Fruit fly (Drosophila melanogaster) whole organism, prepupa: Measurements from ENCODE around the gene LeuRS.

ENCODE experiments used
- Blimp-1 ChIP-seq: fragments of 200-800 bp; sonication (Bioruptor generic); optimal IDR thresholded peaks from 3 replicates; lab custom pipeline; 2017; ENCODE audit warnings: missing biosample characterization, missing genetic modification characterization, mild to moderate bottlenecking, moderate library complexity, missing genetic modification reagents
- CG10631 ChIP-seq: fragments of 200-800 bp; sonication (Bioruptor generic); optimal IDR thresholded peaks from 2 replicates; lab custom pipeline; 2016; ENCODE audit warnings: missing biosample characterization, missing genetic modification characterization
- CG15336 ChIP-seq: fragments of 200-800 bp; sonication (Bioruptor generic); IDR thresholded peaks from 2 replicates; pipeline ENCODE4 v1.3.6; 2022; ENCODE audit warnings: missing biosample characterization, missing genetic modification characterization
- CG16779 ChIP-seq: fragments of 200-800 bp; sonication (Bioruptor generic); optimal IDR thresholded peaks from 3 replicates; lab custom pipeline; 2017; ENCODE audit warnings: missing biosample characterization, mild to moderate bottlenecking, missing genetic modification characterization
- CG3032 ChIP-seq: fragments of 200-800 bp; optimal IDR thresholded peaks from 2 replicates; lab custom pipeline; 2019; ENCODE audit warnings: missing biosample characterization, mild to moderate bottlenecking, missing genetic modification characterization, moderate library complexity
- CG31627 ChIP-seq: fragments of 200-800 bp; sonication (Bioruptor generic); optimal IDR thresholded peaks from 3 replicates; lab custom pipeline; 2016; ENCODE audit warnings: missing biosample characterization, missing genetic modification characterization
- CG32006 ChIP-seq: fragments of 200-800 bp; sonication (Bioruptor generic); optimal IDR thresholded peaks from 3 replicates; lab custom pipeline; 2017; ENCODE audit warnings: missing biosample characterization, mild to moderate bottlenecking, missing genetic modification characterization
- CG34406 ChIP-seq: fragments of 200-800 bp; sonication (Bioruptor generic); optimal IDR thresholded peaks from 3 replicates; lab custom pipeline; 2016; ENCODE audit warnings: missing biosample characterization, missing genetic modification characterization
- CG3919 ChIP-seq: fragments of 200-800 bp; sonication (Bioruptor generic); optimal IDR thresholded peaks from 3 replicates; lab custom pipeline; 2016; ENCODE audit warnings: missing biosample characterization, missing genetic modification characterization
- CG6163 ChIP-seq: fragments of 200-800 bp; sonication (Bioruptor generic); IDR thresholded peaks from 3 replicates; pipeline ENCODE4 v1.3.6; 2022; ENCODE audit warnings: missing biosample characterization, missing genetic modification characterization
- CG6276 ChIP-seq: fragments of 200-800 bp; sonication (Bioruptor generic); optimal IDR thresholded peaks from 2 replicates; lab custom pipeline; 2017; ENCODE audit warnings: missing biosample characterization, mild to moderate bottlenecking, missing genetic modification characterization
- CG6792 ChIP-seq: fragments of 200-800 bp; sonication (Bioruptor generic); optimal IDR thresholded peaks from 3 replicates; lab custom pipeline; 2016; ENCODE audit warnings: missing biosample characterization, missing genetic modification characterization
- CG6808 ChIP-seq: fragments of 200-800 bp; sonication (Bioruptor generic); optimal IDR thresholded peaks from 3 replicates; lab custom pipeline; 2017; ENCODE audit warnings: missing biosample characterization, missing genetic modification characterization, mild to moderate bottlenecking, moderate library complexity, missing genetic modification reagents
- CG8119 ChIP-seq: fragments of 200-800 bp; sonication (Bioruptor generic); IDR thresholded peaks from 3 replicates; pipeline ENCODE4 v1.3.6; 2022; ENCODE audit warnings: missing biosample characterization, missing genetic modification characterization
- CG8319 ChIP-seq: fragments of 200-800 bp; sonication (Bioruptor generic); optimal IDR thresholded peaks from 3 replicates; lab custom pipeline; 2016; ENCODE audit warnings: missing biosample characterization, missing genetic modification characterization
- CG8632 ChIP-seq: fragments of 200-800 bp; sonication (Bioruptor generic); optimal IDR thresholded peaks from 3 replicates; lab custom pipeline; 2016; ENCODE audit warnings: missing biosample characterization, missing genetic modification characterization
- CG9139 ChIP-seq: fragments of 200-800 bp; sonication (Bioruptor generic); optimal IDR thresholded peaks from 3 replicates; lab custom pipeline; 2017; ENCODE audit warnings: missing biosample characterization, mild to moderate bottlenecking, missing genetic modification characterization
- Eip78C ChIP-seq: fragments of 200-800 bp; sonication (Bioruptor generic); peaks from one replicate; lab custom pipeline; 2016; ENCODE audit warnings: missing biosample characterization, missing genetic modification characterization
- Eip93F ChIP-seq: fragments of 200-800 bp; sonication (Bioruptor generic); optimal IDR thresholded peaks from 2 replicates; lab custom pipeline; 2016; ENCODE audit warnings: missing biosample characterization, mild to moderate bottlenecking, missing genetic modification characterization
- Gug ChIP-seq: fragments of 200-800 bp; sonication (Bioruptor generic); IDR thresholded peaks from 2 replicates; pipeline ENCODE4 v1.3.6; 2022; ENCODE audit warnings: missing biosample characterization, missing genetic modification characterization
- Hr38 ChIP-seq: sonication (Bioruptor generic); optimal IDR thresholded peaks from 2 replicates; lab custom pipeline; 2016; ENCODE audit warnings: missing biosample characterization, missing genetic modification characterization
- Hr39 ChIP-seq: fragments of 200-800 bp; sonication (Bioruptor generic); optimal IDR thresholded peaks from 2 replicates; lab custom pipeline; 2016; ENCODE audit warnings: missing biosample characterization, missing genetic modification characterization
- Hr4 ChIP-seq: fragments of 200-800 bp; sonication (Bioruptor generic); optimal IDR thresholded peaks from 3 replicates; lab custom pipeline; 2016; ENCODE audit warnings: missing biosample characterization, missing genetic modification characterization
- Met ChIP-seq: fragments of 200-800 bp; sonication (Bioruptor generic); optimal IDR thresholded peaks from 3 replicates; lab custom pipeline; 2016; ENCODE audit warnings: missing biosample characterization, missing genetic modification characterization
- Sox102F ChIP-seq: fragments of 200-800 bp; sonication (Bioruptor generic); optimal IDR thresholded peaks from 2 replicates; lab custom pipeline; 2016; ENCODE audit warnings: missing biosample characterization, mild to moderate bottlenecking, missing genetic modification characterization
- Sox15 ChIP-seq: fragments of 200-800 bp; sonication (Bioruptor generic); optimal IDR thresholded peaks from 3 replicates; lab custom pipeline; 2016; ENCODE audit warnings: missing biosample characterization, missing genetic modification characterization
- achi ChIP-seq: fragments of 200-800 bp; sonication (Bioruptor generic); optimal IDR thresholded peaks from 3 replicates; lab custom pipeline; 2016; ENCODE audit warnings: missing biosample characterization, missing genetic modification characterization
- acj6 ChIP-seq: fragments of 200-800 bp; sonication (Bioruptor generic); optimal IDR thresholded peaks from 3 replicates; lab custom pipeline; 2016; ENCODE audit warnings: missing biosample characterization, missing genetic modification characterization
- dac ChIP-seq: fragments of 200-800 bp; sonication (Bioruptor generic); optimal IDR thresholded peaks from 2 replicates; lab custom pipeline; 2017; ENCODE audit warnings: missing biosample characterization, mild to moderate bottlenecking, missing genetic modification characterization
- dsx ChIP-seq: fragments of 200-800 bp; optimal IDR thresholded peaks from 3 replicates; lab custom pipeline; 2019; ENCODE audit warnings: missing biosample characterization, mild to moderate bottlenecking, missing genetic modification characterization, moderate library complexity; ENCODE audit not compliant: poor library complexity, severe bottlenecking
- eg ChIP-seq: fragments of 200-800 bp; sonication (Bioruptor generic); IDR thresholded peaks from 3 replicates; pipeline ENCODE4 v1.3.6; 2022; ENCODE audit warnings: missing biosample characterization, missing genetic modification characterization
- fd85E ChIP-seq: fragments of 200-800 bp; sonication (Bioruptor generic); optimal IDR thresholded peaks from 3 replicates; lab custom pipeline; 2016; ENCODE audit warnings: missing biosample characterization, missing genetic modification characterization
- fkh ChIP-seq: fragments of 200-800 bp; sonication (Bioruptor generic); optimal IDR thresholded peaks from 3 replicates; lab custom pipeline; 2017; ENCODE audit warnings: missing biosample characterization, mild to moderate bottlenecking, missing genetic modification characterization, moderate library complexity
- lz ChIP-seq: fragments of 200-800 bp; sonication (Bioruptor generic); optimal IDR thresholded peaks from 3 replicates; lab custom pipeline; 2016; ENCODE audit warnings: missing biosample characterization, missing genetic modification characterization
- net ChIP-seq: fragments of 200-800 bp; sonication (Bioruptor generic); optimal IDR thresholded peaks from 3 replicates; lab custom pipeline; 2016; ENCODE audit warnings: missing biosample characterization, missing genetic modification characterization
- salr ChIP-seq, 2 experiments: fragments of 200-800 bp; sonication (Bioruptor generic); optimal IDR thresholded peaks; 3 replicates each; lab custom pipeline; 2016 to 2018; ENCODE audit warnings: missing biosample characterization in 2 of 2, missing genetic modification characterization in 2 of 2, mild to moderate bottlenecking in 1 of 2
- spab ChIP-seq: fragments of 200-800 bp; sonication (Bioruptor generic); optimal IDR thresholded peaks from 2 replicates; lab custom pipeline; 2017; ENCODE audit warnings: missing biosample characterization, mild to moderate bottlenecking, missing genetic modification characterization, missing genetic modification reagents
- topi ChIP-seq: fragments of 200-800 bp; sonication (Bioruptor generic); optimal IDR thresholded peaks from 3 replicates; lab custom pipeline; 2016; ENCODE audit warnings: missing biosample characterization, missing genetic modification characterization

Gene LeuRS

dm6 chr2L:3532973-3533525 is 18.6 kb upstream of the LeuRS start (continued):
- TF ChIP-seq salr (GFP tag; optimal IDR thresholded peaks at IDR 0.05; lab: Kevin White, UChicago): no peak
- peak; percentile 13 for TF ChIP-seq Sox102F (GFP tag; lab: Kevin White, UChicago)
- peak; percentile 76 for TF ChIP-seq Eip78C
- no peak for TF ChIP-seq CG9139
- TF ChIP-seq CG6792: peak; percentile 24
- TF ChIP-seq achi (GFP tag; lab: Kevin White, UChicago): peak; percentile 27
- peak; percentile 37 for TF ChIP-seq acj6 (GFP tag; lab: Kevin White, UChicago)
- TF ChIP-seq CG8319: peak; percentile 14
- TF ChIP-seq dsx: no peak
- TF ChIP-seq CG32006: peak; percentile 44
- peak; percentile 2 for TF ChIP-seq Sox15 (GFP tag; lab: Kevin White, UChicago)
- peak; percentile 30 for TF ChIP-seq Hr4 (GFP tag; lab: Kevin White, UChicago)
- peak; percentile 54 for TF ChIP-seq Hr39
- TF ChIP-seq CG10631 (GFP tag; lab: Kevin White, UChicago): peak; percentile 16
- peak; percentile 66; the same call in 1 of the 3 replicates for TF ChIP-seq eg (GFP tag; lab: Robert Waterston, UW)
- no peak for TF ChIP-seq Eip93F
- TF ChIP-seq spab (GFP tag; lab: Kevin White, UChicago): peak; percentile 11
- no peak for TF ChIP-seq dac (GFP tag; lab: Kevin White, UChicago)
- TF ChIP-seq Hr38 (GFP tag; lab: Kevin White, UChicago): no peak
- TF ChIP-seq Gug (GFP tag; lab: Robert Waterston, UW): no peak
- TF ChIP-seq CG8632 (GFP tag; lab: Kevin White, UChicago): no peak
- TF ChIP-seq Blimp-1: no peak
- TF ChIP-seq CG6276 (GFP tag; lab: Kevin White, UChicago): no peak
- peak; percentile 27 for TF ChIP-seq topi (GFP tag; lab: Kevin White, UChicago)
- TF ChIP-seq CG15336: 0 out of 2 replicates have a peak, but pooled peaks have one; percentile 8
- peak; percentile 64 for TF ChIP-seq CG3919 (GFP tag; lab: Kevin White, UChicago)
- peak; percentile 41 for TF ChIP-seq CG31627 (GFP tag; lab: Kevin White, UChicago)
- peak; percentile 57; the same call in 1 of the 3 replicates for TF ChIP-seq CG6163 (GFP tag; lab: Robert Waterston, UW)
- TF ChIP-seq lz: peak; percentile 37
- peak; percentile 54 for TF ChIP-seq Met (GFP tag; lab: Kevin White, UChicago)
- TF ChIP-seq fd85E (GFP tag; lab: Kevin White, UChicago): no peak
- TF ChIP-seq fkh (GFP tag; lab: Kevin White, UChicago): no peak
- no peak for TF ChIP-seq CG16779 (tag; lab: Kevin White, UChicago)
- peak; percentile 36 for TF ChIP-seq CG6808 (GFP tag; lab: Kevin White, UChicago)
- TF ChIP-seq CG8119 (GFP tag; lab: Robert Waterston, UW): no peak
- TF ChIP-seq, all 60 proteins: peak for 34

DNA sequence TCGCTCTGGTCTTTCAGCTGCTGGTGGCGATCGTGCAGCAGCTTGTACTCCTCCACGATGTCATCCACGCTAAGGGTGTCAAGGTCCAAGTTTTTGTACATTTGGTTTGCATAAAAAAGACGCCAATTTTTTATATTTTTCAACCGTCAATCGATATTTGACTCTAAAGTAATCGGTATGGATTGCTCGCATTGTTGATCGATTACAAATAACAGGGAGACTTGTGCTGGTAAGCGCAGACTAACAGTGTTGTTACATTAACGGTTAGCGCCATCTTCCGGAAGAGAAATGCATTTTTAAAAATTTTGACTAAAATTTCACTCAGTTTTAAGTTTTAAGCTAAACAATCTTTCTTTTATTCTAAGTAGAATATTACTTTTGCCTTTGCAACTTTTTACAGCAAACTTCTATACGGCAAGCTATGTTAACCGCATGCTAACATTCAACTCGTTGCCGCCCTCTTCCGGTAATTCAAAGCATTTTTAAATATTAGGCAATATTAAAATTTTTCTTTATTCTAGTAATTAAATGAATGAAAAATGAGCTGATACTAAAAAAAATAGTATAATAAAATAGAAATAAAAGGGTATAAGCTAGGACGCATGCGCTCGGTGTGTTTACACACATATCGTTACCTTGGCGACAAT is 15.9 kb upstream of the LeuRS start, which contains the start of the genes Spindly and IFT57:
Spindly (minus strand) TSS at position 132 of the 647 bp plus-strand sequence.
IFT57 (plus strand) TSS at position 604 of the 647 bp plus-strand sequence.
- TF ChIP-seq CG6276 (GFP tag; lab: Kevin White, UChicago) (no peak), CG16779 (tag; lab: Kevin White, UChicago) (no peak), CG8632 (GFP tag; lab: Kevin White, UChicago) (no peak), salr (GFP tag; optimal IDR thresholded peaks at IDR 0.05; lab: Kevin White, UChicago) (no peak), Hr38 (GFP tag; lab: Kevin White, UChicago) (no peak), CG3032 (tag; lab: Kevin White, UChicago) (no peak), net (GFP tag; lab: Kevin White, UChicago) (no peak), spab (GFP tag; lab: Kevin White, UChicago) (no peak), CG34406 (no peak)
- TF ChIP-seq, all 60 proteins: peak for 0
